Worm (Caenorhabditis elegans) whole organism, dauer: Measurements from ENCODE around the gene ccm-2.

ENCODE experiments used
- unc-62 ChIP-seq: sonication (generic microtip); optimal IDR thresholded peaks from 2 replicates; lab custom pipeline; 2017; ENCODE audit warnings: missing biosample characterization, missing genetic modification reagents, missing genetic modification characterization

The ccm-2 gene

DNA sequence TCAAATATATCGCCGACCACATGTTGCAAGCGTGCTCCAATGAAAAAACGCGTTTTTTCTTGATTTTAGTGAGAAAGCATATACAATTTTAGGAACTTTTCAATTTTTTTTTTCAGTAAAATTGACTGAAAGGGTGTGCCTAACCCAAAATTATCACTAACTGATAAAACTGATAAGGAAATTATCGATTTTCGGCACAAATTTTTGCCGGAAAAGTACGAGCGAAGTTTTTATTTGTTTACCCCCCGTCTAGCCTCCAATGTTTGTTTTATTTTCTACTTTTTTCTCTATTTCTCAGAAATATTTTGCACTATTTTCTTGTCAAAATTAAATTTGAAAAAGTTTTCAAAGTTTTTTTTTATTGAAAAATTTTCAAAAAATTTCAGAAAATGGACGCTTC, at the start of gene ccm-2:
Gene ccm-2 (plus strand): TSS at position 387 of the 400 bp plus-strand sequence.
- no peak for TF ChIP-seq unc-62 (GFP tag; lab: Kevin White, UChicago)

DNA sequence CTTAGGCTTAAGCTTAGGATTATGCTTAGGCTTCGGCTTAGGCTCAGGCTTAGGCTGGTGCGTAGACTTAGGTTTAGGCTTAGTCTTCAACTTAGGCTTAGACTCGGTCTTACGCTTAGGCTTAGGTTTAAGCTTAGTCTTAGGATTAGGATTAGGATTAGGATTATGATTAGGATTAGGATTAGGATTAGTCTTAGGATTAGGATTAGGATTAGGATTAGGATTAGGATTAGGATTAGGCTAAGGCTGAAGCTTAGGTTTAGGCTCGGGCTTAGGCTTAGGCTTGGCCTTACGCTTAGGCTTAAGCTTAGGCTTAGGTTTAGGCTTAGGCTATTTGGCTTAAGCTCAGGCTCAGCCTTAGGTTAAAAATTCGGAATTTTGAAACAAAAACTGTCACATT, 49.3 kb upstream of the ccm-2 start:
- no peak for TF ChIP-seq unc-62 (GFP tag; lab: Kevin White, UChicago)

DNA sequence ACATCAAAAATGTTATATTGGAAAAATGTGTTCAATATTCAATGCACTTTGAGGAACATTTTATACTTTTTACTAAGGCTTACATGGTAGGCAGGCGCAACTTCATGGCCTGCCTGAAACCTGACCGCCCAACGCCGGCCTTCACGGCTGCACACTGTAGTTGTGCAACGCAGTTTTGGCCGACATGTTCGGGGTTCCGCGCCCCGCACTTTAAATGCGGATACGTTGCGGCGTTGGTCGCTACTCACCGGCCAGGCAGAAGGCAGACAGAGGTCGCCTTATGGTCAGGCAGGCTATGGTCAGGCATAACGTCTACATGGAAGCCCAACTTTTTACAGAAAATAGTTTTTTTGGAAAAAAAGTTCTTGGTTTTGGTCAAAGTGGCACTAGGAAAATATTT, 43.8 kb upstream of the ccm-2 start:
- no peak for TF ChIP-seq unc-62 (GFP tag; lab: Kevin White, UChicago)

DNA sequence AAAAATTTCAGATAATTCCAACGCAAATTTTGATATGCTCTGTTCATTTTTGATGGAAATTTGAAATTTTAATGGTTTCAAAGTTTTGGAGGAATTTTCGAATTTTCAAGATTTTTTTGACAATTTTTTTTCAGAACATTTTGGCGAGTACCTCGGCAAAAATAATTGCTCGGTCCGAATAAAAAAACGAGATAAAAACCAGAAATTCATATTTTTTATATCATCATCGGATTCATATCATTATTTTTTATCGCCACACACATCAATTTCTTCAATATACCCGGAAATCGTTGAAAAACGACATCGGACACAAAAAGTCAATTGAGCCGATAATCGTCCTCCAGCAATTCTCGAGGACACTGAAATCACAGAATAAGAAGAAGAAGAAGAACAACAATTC, 42.7 kb upstream of the ccm-2 start:
- TF ChIP-seq unc-62 (GFP tag; lab: Kevin White, UChicago), result no peak

DNA sequence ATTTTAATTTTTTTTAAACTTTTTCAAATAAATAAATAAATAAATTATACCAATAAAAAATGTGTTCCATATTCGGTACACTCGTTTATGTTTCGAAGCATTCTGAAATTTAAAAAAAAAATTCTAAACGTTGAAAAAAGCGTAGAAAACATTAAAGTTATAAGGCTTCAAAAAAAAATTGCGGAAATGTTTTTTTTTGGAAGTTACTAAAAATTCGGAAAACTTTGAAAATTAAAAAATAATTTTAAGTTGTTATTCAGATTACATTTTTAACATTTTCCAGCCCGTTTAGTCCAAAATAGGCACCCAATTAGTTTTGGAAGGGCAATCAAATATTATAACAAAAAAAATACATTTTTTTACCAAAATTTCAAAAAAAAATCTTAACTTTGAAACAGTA, 30.5 kb upstream of the ccm-2 start, which contains the start of gene Y38C1BA.1:
Gene Y38C1BA.1 (minus strand): TSS at position 101 of the 400 bp plus-strand sequence.
- TF ChIP-seq unc-62 (GFP tag; lab: Kevin White, UChicago), result no peak

DNA sequence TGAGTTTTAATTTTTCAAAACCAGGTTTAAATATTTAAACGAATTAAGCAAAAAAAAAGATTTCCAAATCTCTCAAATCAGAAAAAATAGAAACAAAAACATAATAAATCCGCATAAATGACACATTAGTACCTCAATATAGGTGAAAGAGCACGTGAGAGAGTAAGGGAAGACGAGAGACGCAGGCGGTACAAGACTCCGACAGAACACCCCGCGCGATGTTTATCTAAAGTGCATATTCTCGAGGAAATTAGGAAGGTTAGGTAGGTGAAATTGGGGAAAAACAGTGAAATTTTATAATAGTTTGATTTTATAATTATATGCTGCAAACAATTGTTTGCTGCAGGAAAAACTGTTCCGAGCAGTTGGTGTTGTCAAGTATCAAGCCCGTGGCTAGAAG, 29.8 kb upstream of the ccm-2 start:
- TF ChIP-seq unc-62 (GFP tag; lab: Kevin White, UChicago), result no peak

DNA sequence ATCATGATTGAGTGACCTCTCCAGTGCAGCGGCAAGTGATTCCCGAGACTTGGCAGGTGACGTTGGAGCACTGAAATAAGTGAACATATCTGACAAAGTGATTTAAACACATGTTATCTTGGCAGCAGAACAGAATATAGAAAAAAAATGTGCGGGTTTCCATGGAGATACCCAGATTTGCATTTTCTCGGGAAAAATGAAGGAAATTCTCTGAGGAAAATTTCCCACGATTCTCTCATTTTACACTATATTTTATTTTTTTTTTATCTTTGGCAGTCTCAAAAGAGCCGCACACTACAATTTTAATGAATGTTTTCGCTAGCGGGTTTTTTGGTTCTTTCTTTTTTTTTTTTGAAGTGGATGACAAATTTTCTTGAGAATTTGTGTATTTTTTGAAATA, 20.6 kb upstream of the ccm-2 start:
- no peak for TF ChIP-seq unc-62 (GFP tag; lab: Kevin White, UChicago)

DNA sequence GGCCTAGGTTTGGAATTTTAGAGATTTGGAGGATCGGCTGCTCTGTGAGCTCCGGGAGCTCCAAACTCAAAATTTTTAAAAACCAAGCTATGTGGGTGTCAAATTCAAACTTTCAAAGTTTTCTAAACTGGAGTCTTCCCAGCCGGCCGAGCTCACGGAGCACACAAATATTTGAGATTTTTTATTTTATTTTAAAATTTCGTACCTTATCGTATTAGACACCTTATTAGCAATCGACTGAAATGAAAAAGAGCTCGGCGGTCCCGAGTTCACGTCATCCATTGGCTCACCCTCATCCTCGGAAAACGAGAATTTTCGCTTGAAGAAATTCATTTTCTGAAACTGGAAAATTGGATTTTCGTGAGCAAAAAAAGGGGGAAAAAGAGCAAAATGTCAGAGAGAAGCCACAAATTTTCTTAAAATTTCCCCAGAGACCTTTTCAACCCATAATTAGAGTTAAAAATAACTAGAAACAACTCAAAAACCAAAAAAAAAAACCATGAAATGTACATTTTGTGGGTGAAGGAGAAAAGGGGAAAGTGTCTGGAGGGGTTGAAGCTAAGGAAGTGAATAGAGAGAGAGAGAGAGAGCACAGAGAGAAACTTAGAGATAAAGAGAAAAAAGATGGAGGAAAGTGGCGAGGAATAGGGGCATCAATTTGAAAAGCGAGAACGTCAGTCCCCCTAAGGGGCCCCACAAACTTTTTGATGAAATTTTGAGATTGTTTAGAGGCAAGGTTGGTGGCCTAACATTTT, 19.5 kb upstream of the ccm-2 start, which contains the start of gene snn-1:
Gene snn-1 (minus strand): TSS at position 355 of the 755 bp plus-strand sequence.
- TF ChIP-seq unc-62 (GFP tag; lab: Kevin White, UChicago), result no peak

DNA sequence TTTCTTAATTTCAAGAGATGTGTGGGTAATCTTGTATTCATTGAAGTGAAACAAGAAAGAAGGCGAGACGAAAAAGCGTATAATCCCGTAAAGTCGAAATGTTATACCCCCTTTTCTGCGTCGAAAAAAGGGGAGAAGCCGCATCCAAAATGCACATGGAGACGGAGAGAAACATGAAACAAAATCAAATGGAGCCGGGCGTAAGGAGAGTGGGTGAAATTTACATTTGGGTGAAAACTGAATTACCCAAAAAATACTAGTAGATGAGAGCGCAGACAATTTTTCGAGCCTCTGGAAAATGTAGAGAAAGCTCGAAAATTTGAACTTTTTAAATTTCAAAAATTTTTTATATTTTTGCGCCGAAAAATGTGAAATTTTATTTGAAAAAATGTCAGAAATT, 18.2 kb upstream of the ccm-2 start:
- TF ChIP-seq unc-62 (GFP tag; lab: Kevin White, UChicago), result no peak

DNA sequence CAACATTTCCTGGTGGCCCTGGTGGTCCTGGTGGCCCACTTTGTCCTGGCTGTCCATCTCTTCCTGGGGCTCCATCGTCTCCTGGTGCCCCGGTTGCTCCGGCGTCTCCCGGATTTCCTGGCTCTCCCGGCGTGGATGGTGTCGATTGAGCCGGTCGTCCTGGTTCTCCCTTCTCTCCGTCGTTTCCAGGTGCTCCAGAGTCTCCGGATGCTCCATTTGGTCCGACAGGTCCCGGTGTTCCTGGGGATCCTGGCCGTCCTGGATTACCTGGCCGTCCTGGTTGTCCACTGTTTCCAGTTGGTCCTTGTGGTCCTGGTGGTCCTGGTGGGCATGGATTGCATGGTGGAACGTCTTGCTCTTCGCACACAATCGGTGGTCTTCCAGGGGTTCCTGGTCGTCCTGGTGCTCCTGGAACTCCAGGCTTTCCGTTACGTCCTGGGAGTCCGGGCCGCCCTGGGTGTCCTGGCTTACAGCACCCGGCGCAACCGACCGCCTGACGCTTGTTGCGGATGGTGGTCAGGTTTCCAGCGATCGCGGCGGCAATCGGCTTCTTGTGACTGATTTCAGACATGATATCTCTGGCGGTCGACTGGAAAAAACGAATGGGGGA, 15.9 kb upstream of the ccm-2 start:
- TF ChIP-seq unc-62 (GFP tag; lab: Kevin White, UChicago), result no peak

DNA sequence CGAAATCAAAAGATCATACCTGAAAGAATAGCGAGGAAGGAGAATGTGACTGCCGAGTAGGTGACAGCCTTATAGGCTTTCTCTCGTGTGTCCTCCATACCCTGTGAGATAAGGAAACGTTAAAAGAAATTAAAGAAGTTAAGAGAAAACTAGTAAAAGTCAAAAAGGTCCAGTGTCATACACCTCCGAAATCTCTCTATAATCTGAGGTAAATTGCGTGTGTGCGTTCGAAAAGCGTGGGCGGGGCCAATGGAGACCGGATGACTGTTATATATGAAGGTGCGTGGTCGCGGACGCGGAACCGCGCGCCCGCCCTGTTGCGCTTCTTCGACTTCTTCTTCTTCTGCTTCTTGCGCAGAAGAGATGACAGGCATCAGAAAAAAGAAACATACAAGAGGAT, 14.3 kb upstream of the ccm-2 start, which contains the start of gene col-109:
Gene col-109 (minus strand): TSS at position 101 of the 400 bp plus-strand sequence.
- no peak for TF ChIP-seq unc-62 (GFP tag; lab: Kevin White, UChicago)

DNA sequence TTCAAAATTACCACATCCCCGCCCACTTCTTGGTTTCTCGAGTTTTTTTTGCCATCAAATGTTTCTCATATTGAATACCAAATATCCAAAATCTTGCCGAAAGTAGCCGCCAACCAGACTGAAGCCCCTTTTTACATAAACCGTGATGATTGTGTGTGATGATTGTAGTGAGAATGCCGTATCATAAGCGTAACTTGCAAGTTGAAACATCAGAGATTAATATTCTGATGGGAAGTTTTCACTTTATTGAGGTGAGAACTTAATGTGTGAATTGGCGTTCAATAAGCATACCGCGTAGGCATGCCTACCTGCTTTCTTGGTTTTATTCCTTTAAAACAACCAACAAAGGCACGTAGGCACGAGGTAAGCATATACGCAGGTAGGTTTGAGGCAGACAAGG, 12.9 kb upstream of the ccm-2 start, which contains the start of gene Y38C1BA.4:
Gene Y38C1BA.4 (plus strand): TSS at position 301 of the 400 bp plus-strand sequence.
- TF ChIP-seq unc-62 (GFP tag; lab: Kevin White, UChicago), result no peak

DNA sequence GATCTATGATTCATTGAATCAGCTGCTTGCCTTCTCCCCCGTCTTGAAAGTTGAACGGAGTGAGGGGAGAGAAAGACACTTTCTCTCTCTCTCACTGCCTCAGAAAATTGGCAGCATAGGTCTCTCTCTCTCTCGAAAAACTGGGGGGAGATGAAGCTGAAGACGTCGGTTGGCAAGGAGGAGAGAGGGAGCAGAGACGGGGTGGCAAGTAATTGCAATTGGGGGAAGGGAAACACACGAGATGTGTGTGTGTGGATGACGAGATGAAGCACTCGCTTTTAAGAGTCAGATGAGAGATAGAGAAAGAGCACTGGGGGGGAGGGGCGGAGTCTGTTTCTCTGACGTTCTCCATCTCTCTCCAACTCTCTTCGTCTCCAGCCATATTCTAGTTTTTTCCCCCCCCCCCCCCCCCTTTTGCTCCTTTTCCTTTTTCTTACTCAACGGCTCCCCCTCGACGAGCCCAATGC, 10.3 kb upstream of the ccm-2 start, which contains the start of gene cmk-1:
Gene cmk-1 (plus strand): TSS at position 417 of the 467 bp plus-strand sequence.
- TF ChIP-seq unc-62 (GFP tag; lab: Kevin White, UChicago), result no peak

DNA sequence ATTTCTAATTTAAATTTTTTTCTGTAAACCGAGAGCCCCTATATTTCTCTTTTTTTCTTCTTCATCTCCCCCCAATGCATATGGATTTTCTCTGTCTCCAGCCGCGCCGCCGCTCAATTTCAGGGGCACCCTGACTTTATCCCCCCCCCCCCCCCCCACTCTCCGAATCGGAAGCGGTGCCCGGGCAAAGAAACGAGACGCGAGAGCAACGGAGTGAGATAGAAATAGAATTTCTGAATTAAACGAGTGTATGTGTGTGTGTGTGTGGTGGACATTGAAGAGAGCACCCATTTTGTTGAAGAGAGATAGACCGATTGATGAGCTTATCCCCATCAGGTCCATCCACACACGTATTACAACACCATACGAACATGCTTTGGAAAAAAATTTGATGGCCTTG, 8.6 kb upstream of the ccm-2 start:
- no peak for TF ChIP-seq unc-62 (GFP tag; lab: Kevin White, UChicago)

DNA sequence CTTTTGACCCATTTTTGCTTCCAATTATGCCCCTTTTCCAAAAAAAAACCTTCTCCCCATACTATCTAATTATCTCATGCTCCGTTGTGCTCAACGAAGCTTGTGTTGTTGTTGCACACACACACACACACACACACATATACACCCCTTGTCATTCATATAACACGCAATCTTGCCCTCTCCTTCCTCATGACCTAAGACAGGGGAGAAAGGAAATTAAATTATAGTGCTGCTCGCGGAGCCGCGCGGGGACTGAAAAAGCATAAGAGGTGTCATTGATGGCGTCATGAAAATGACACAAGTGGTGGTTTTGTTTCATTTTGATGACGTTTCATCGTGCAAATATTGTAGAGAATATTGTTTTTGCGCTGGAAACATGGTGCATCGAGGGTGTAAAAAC, 7.7 kb upstream of the ccm-2 start:
- no peak for TF ChIP-seq unc-62 (GFP tag; lab: Kevin White, UChicago)

DNA sequence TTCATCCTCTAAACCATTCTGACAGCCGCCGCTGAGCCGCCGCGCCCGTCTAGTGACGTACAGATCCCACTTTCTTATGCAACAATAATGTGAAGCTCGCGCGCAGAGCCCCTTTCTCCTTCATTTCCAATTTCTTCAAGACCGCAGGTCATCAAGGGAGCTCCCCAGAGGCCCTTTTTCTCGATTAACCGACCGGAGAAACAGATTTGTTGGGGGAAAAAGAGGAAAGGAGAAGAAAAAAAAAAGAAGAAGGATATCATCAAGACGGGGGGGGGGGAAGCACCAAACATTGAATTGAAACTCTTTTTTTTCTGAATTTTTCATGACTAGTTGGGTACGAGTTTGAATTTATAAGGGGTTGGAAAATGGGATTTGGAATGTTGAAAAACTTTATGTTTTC, 7.1 kb upstream of the ccm-2 start:
- TF ChIP-seq unc-62 (GFP tag; lab: Kevin White, UChicago), result no peak
